Worm (Caenorhabditis elegans) whole organism, late embryonic: ENCODE data around the gene Y43F8B.13.

Experiments used
- K02D7.2 ChIP-seq: sonication (generic microtip); optimal IDR thresholded peaks from 2 replicates; lab custom pipeline; 2017; ENCODE audit warnings: mild to moderate bottlenecking, missing genetic modification characterization, missing compliant biosample characterization
- K09A11.1 ChIP-seq: sonication (generic microtip); optimal IDR thresholded peaks from 2 replicates; lab custom pipeline; 2017; ENCODE audit warnings: antibody characterized with exemption, mild to moderate bottlenecking, missing genetic modification characterization, missing compliant biosample characterization; ENCODE audit not compliant: insufficient read depth
- Y22D7AL.16 ChIP-seq: sonication (generic microtip); optimal IDR thresholded peaks from 2 replicates; lab custom pipeline; 2016; ENCODE audit warnings: missing genetic modification characterization, missing compliant biosample characterization
- ama-1 ChIP-seq: fragments of 150-350 bp; optimal IDR thresholded peaks from 2 replicates; lab custom pipeline; 2014
- ceh-18 ChIP-seq: sonication (generic microtip); optimal IDR thresholded peaks from 2 replicates; lab custom pipeline; 2016; ENCODE audit warnings: missing genetic modification characterization, missing compliant biosample characterization
- ceh-2 ChIP-seq: sonication (generic microtip); optimal IDR thresholded peaks from 2 replicates; lab custom pipeline; 2016; ENCODE audit warnings: missing genotype, missing genetic modification characterization, missing compliant biosample characterization
- ceh-22 ChIP-seq: sonication (generic microtip); optimal IDR thresholded peaks from 2 replicates; lab custom pipeline; 2017; ENCODE audit warnings: missing biosample characterization, missing genetic modification characterization
- ceh-34 ChIP-seq: sonication (generic microtip); optimal IDR thresholded peaks from 2 replicates; lab custom pipeline; 2016; ENCODE audit warnings: mild to moderate bottlenecking, missing genetic modification characterization, missing compliant biosample characterization
- ceh-48 ChIP-seq: sonication (generic microtip); optimal IDR thresholded peaks from 2 replicates; lab custom pipeline; 2016; ENCODE audit warnings: missing genetic modification characterization, inconsistent platforms, missing compliant biosample characterization
- ceh-9 ChIP-seq: sonication (generic microtip); optimal IDR thresholded peaks from 2 replicates; lab custom pipeline; 2016; ENCODE audit warnings: mild to moderate bottlenecking, missing genetic modification characterization, inconsistent platforms, missing compliant biosample characterization
- che-1 ChIP-seq: sonication (generic microtip); optimal IDR thresholded peaks from 2 replicates; lab custom pipeline; 2016; ENCODE audit warnings: mild to moderate bottlenecking, missing genetic modification characterization, missing compliant biosample characterization
- dve-1 ChIP-seq: sonication (generic microtip); optimal IDR thresholded peaks from 2 replicates; lab custom pipeline; 2017; ENCODE audit warnings: antibody characterized with exemption, mild to moderate bottlenecking, missing genetic modification characterization, missing compliant biosample characterization
- ets-4 ChIP-seq: sonication (generic microtip); optimal IDR thresholded peaks from 2 replicates; lab custom pipeline; 2016; ENCODE audit warnings: missing genetic modification characterization, missing compliant biosample characterization
- eyg-1 ChIP-seq: sonication (generic microtip); optimal IDR thresholded peaks from 2 replicates; lab custom pipeline; 2016; ENCODE audit warnings: missing genotype, missing genetic modification characterization, missing compliant biosample characterization
- fax-1 ChIP-seq: sonication (generic microtip); optimal IDR thresholded peaks from 2 replicates; lab custom pipeline; 2016; ENCODE audit warnings: missing genotype, missing genetic modification characterization, missing compliant biosample characterization
- fkh-6 ChIP-seq: sonication (generic microtip); optimal IDR thresholded peaks from 2 replicates; lab custom pipeline; 2016; ENCODE audit warnings: missing genetic modification characterization, missing compliant biosample characterization
- hlh-8 ChIP-seq: sonication (generic microtip); optimal IDR thresholded peaks from 2 replicates; lab custom pipeline; 2016; ENCODE audit warnings: missing genotype, missing genetic modification characterization, missing compliant biosample characterization
- lim-6 ChIP-seq: sonication (generic microtip); optimal IDR thresholded peaks from 2 replicates; lab custom pipeline; 2016; ENCODE audit warnings: missing genetic modification characterization, missing compliant biosample characterization
- lin-11 ChIP-seq: fragments of 200-800 bp; sonication (Bioruptor generic); optimal IDR thresholded peaks from 2 replicates; lab custom pipeline; 2018; ENCODE audit warnings: mild to moderate bottlenecking, missing genetic modification characterization, missing compliant biosample characterization
- madf-2 ChIP-seq: sonication (generic microtip); optimal IDR thresholded peaks from 2 replicates; lab custom pipeline; 2017; ENCODE audit warnings: missing genetic modification characterization, missing compliant biosample characterization
- nfya-1 ChIP-seq: sonication (generic microtip); optimal IDR thresholded peaks from 2 replicates; lab custom pipeline; 2017; ENCODE audit warnings: missing genetic modification characterization, mild to moderate bottlenecking, missing compliant biosample characterization, antibody characterized with exemption, moderate library complexity
- nhr-11 ChIP-seq: fragments of 150-350 bp; optimal IDR thresholded peaks from 2 replicates; lab custom pipeline; 2014; ENCODE audit warnings: missing biosample characterization, missing genetic modification characterization
- nhr-232 ChIP-seq: sonication (generic microtip); optimal IDR thresholded peaks from 2 replicates; lab custom pipeline; 2016; ENCODE audit warnings: missing genetic modification characterization, missing compliant biosample characterization
- pag-3 ChIP-seq: sonication (generic microtip); optimal IDR thresholded peaks from 2 replicates; lab custom pipeline; 2016; ENCODE audit warnings: missing compliant biosample characterization, missing genetic modification characterization, borderline replicate concordance
- pha-2 ChIP-seq: sonication (generic microtip); optimal IDR thresholded peaks from 2 replicates; lab custom pipeline; 2017; ENCODE audit warnings: mild to moderate bottlenecking, missing genetic modification characterization, missing compliant biosample characterization
- pha-4 ChIP-seq: fragments of 150-350 bp; optimal IDR thresholded peaks from 2 replicates; lab custom pipeline; 2018; ENCODE audit warnings: missing biosample characterization, missing genetic modification reagents, missing genetic modification characterization
- pqm-1 ChIP-seq: sonication (generic microtip); optimal IDR thresholded peaks from 2 replicates; lab custom pipeline; 2016; ENCODE audit warnings: missing genetic modification characterization, missing compliant biosample characterization
- pros-1 ChIP-seq: fragments of 150-350 bp; optimal IDR thresholded peaks from 2 replicates; lab custom pipeline; 2014; ENCODE audit warnings: missing biosample characterization, missing genetic modification reagents, missing genetic modification characterization
- rnt-1 ChIP-seq: sonication (generic microtip); optimal IDR thresholded peaks from 2 replicates; lab custom pipeline; 2016; ENCODE audit warnings: missing genetic modification characterization, missing compliant biosample characterization
- sdc-2 ChIP-seq: sonication (generic microtip); optimal IDR thresholded peaks from 2 replicates; lab custom pipeline; 2016; ENCODE audit warnings: missing genotype, missing genetic modification characterization, missing compliant biosample characterization
- tbx-7 ChIP-seq: sonication (generic microtip); optimal IDR thresholded peaks from 2 replicates; lab custom pipeline; 2016; ENCODE audit warnings: missing genotype, missing genetic modification characterization, missing compliant biosample characterization
- ttx-3 ChIP-seq: sonication (generic microtip); optimal IDR thresholded peaks from 2 replicates; lab custom pipeline; 2016; ENCODE audit warnings: missing genetic modification reagents, missing genetic modification characterization, missing compliant biosample characterization
- unc-42 ChIP-seq: sonication (generic microtip); optimal IDR thresholded peaks from 2 replicates; lab custom pipeline; 2016; ENCODE audit warnings: missing genotype, missing genetic modification characterization, missing compliant biosample characterization
- unc-55 ChIP-seq: sonication (generic microtip); optimal IDR thresholded peaks from 2 replicates; lab custom pipeline; 2017; ENCODE audit warnings: missing biosample characterization, missing genetic modification reagents, missing genetic modification characterization
- unc-86 ChIP-seq: sonication (generic microtip); optimal IDR thresholded peaks from 2 replicates; lab custom pipeline; 2016; ENCODE audit warnings: missing genetic modification characterization, missing compliant biosample characterization
- ztf-16 ChIP-seq: sonication (generic microtip); optimal IDR thresholded peaks from 2 replicates; lab custom pipeline; 2017; ENCODE audit warnings: missing genetic modification characterization, missing compliant biosample characterization

Gene Y43F8B.13

ce11 chrV:19455650-19456049, at the start of gene Y43F8B.13, which contains the start of gene Y43F8B.14:
Gene Y43F8B.13, plus strand, starts transcription at chrV:19455950.
Gene Y43F8B.14, minus strand, starts transcription at chrV:19455971.
- TF ChIP-seq dve-1 (tag; lab: Kevin White, UChicago): no peak
- no peak for TF ChIP-seq rnt-1
- TF ChIP-seq ama-1: no peak
- no peak for TF ChIP-seq ceh-2 (tag; lab: Kevin White, UChicago)
- no peak for TF ChIP-seq ceh-18 (tag; lab: Kevin White, UChicago)
- no peak for TF ChIP-seq ceh-48 (tag; lab: Kevin White, UChicago)
- no peak for TF ChIP-seq fax-1 (tag; lab: Kevin White, UChicago)
- TF ChIP-seq, all 69 proteins: peak for 0

ce11 chrV:19410663-19411062, 45.1 kb upstream of the Y43F8B.13 start, which contains the start of gene C25F9.5:
Gene C25F9.5, minus strand, starts transcription at chrV:19410857.
- TF ChIP-seq ceh-9 (tag; lab: Kevin White, UChicago) (no peak), nhr-11 (tag; lab: Kevin White, UChicago) (no peak), lim-6 (tag; lab: Kevin White, UChicago) (no peak), Y22D7AL.16 (tag; lab: Kevin White, UChicago) (no peak)
- TF ChIP-seq, all 69 proteins: peak for 0

ce11 chrV:19416475-19416874, 39.3 kb upstream of the Y43F8B.13 start, which contains the start of the genes C25F9.4 and C25F9.9:
Gene C25F9.4, minus strand, starts transcription at chrV:19416575.
Gene C25F9.9, plus strand, starts transcription at chrV:19416611.
- TF ChIP-seq pha-2 (tag; lab: Kevin White, UChicago): no peak

ce11 chrV:19417836-19418235, 37.9 kb upstream of the Y43F8B.13 start, which contains the start of gene C25F9.15:
Gene C25F9.15, plus strand, starts transcription at chrV:19418136.
- TF ChIP-seq ttx-3 (tag; lab: Kevin White, UChicago) (no peak), pag-3 (no peak), eyg-1 (no peak), ceh-22 (tag; lab: Kevin White, UChicago) (no peak), unc-42 (tag; lab: Kevin White, UChicago) (no peak), pha-4 (no peak), ceh-34 (tag; lab: Kevin White, UChicago) (no peak), K02D7.2 (tag; lab: Kevin White, UChicago) (no peak), pros-1 (tag; lab: Kevin White, UChicago) (no peak), unc-86 (tag; lab: Kevin White, UChicago) (no peak), nfya-1 (tag; lab: Kevin White, UChicago) (no peak), pha-2 (tag; lab: Kevin White, UChicago) (no peak), fkh-6 (tag; lab: Kevin White, UChicago) (no peak), madf-2 (tag; lab: Kevin White, UChicago) (no peak)

- TF ChIP-seq che-1 (tag; lab: Kevin White, UChicago): no peak
- TF ChIP-seq tbx-7 (tag; lab: Kevin White, UChicago): no peak
- no peak for TF ChIP-seq ets-4 (tag; lab: Kevin White, UChicago)
Measured at ce11 chrV:19421131-19421530, 34.6 kb upstream of the Y43F8B.13 start, which contains the start of gene C25F9.2. Gene C25F9.2, plus strand, starts transcription at chrV:19421471.

- no peak for TF ChIP-seq pqm-1 (tag; lab: Kevin White, UChicago)
- TF ChIP-seq lin-11 (tag; lab: Kevin White, UChicago): no peak
- TF ChIP-seq unc-86 (tag; lab: Kevin White, UChicago): no peak
- no peak for TF ChIP-seq ztf-16 (tag; lab: Kevin White, UChicago)
- TF ChIP-seq hlh-8 (tag; lab: Kevin White, UChicago): no peak
- TF ChIP-seq nhr-232: no peak
- no peak for TF ChIP-seq fax-1 (tag; lab: Kevin White, UChicago)
- TF ChIP-seq sdc-2 (tag; lab: Kevin White, UChicago): no peak
- TF ChIP-seq pha-4: no peak
- TF ChIP-seq nfya-1 (tag; lab: Kevin White, UChicago): no peak
- no peak for TF ChIP-seq fkh-6 (tag; lab: Kevin White, UChicago)
- no peak for TF ChIP-seq unc-55 (GFP tag; lab: Kevin White, UChicago)
- no peak for TF ChIP-seq Y22D7AL.16 (tag; lab: Kevin White, UChicago)
- TF ChIP-seq K09A11.1 (tag; lab: Kevin White, UChicago): no peak
- TF ChIP-seq, all 69 proteins: peak for 0
Measured at ce11 chrV:19428097-19428496, 27.7 kb upstream of the Y43F8B.13 start.
